Worm (Caenorhabditis elegans): ENCODE data around the gene sre-39.

ce11 chrII:4648785-4649184 lies 38.3 kb upstream of the sre-39 start, which contains the start of gene lgc-27:
- TF ChIP-seq hmg-20 (GFP tag; IDR thresholded peaks at IDR 0.05) (no peak), snpc-4 (GFP tag; optimal IDR thresholded peaks at IDR 0.05) (no peak), snpc-4 (tag; optimal IDR thresholded peaks at IDR 0.05) (no peak), lin-35 (GFP tag; optimal IDR thresholded peaks at IDR 0.05) (no peak)
